Fruit fly (Drosophila melanogaster) whole organism, prepupa: Measurements from ENCODE around the gene mbm.

ENCODE experiments used
- CG3919 ChIP-seq: fragments of 200-800 bp; sonication (Bioruptor generic); optimal IDR thresholded peaks from 3 replicates; lab custom pipeline; 2016; ENCODE audit warnings: missing biosample characterization, missing genetic modification characterization
- Sox15 ChIP-seq: fragments of 200-800 bp; sonication (Bioruptor generic); optimal IDR thresholded peaks from 3 replicates; lab custom pipeline; 2016; ENCODE audit warnings: missing biosample characterization, missing genetic modification characterization

DNA sequence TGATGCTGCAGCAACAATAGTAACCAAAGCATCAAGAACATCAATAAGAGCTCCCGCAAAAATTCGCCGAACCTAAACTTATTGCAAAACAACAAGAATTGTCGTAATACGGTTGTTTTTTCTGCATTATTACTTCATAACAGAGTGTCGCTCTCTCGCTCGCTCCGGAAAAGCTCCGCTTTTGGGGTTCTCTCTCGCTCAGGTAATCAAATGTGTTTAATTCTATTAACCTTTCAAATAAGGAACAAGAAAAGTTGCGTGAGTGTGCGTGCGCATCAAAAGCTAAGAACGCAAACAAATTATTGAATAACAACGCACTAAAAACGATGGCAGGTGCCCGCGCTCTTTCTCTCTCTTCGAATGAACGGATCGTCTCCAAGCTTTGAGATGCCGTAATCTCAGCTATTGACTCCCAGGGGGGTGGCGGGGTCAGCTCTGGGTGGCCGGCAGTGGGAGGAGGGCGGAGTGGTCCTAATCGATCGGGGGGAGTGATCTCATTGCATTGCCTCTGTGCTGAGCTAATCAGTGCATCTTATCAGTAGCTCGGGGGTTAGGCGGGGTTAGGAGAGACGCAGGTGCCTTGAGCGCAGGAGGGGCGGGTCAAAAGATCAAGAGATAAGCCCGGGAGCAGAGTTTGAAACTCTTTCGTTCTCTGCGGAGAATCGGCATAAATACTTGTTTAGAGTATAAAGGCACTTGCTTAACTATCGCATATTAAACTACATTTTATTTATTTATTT is 32.8 kb upstream of the mbm start:
- TF ChIP-seq Sox15 (GFP tag; lab: Kevin White, UChicago) = no peak
- TF ChIP-seq CG3919 = no peak
